Fruit fly (Drosophila melanogaster) whole organism, embryonic: ENCODE data around the gene CG44001.
A peak's percentile ranks its signal among the peaks of the same experiment; 100 is the strongest.

Experiments
- Ada2b ChIP-seq: fragments of 200-800 bp; sonication (Bioruptor generic); IDR thresholded peaks from 2 replicates; pipeline ENCODE4 v1.3.6; 2022; ENCODE audit warnings: missing biosample characterization, missing genetic modification characterization
- Atf-2 ChIP-seq: fragments of 200-800 bp; sonication (Bioruptor generic); optimal IDR thresholded peaks from 2 replicates; lab custom pipeline; 2016; ENCODE audit warnings: missing biosample characterization, missing genetic modification characterization
- Bdp1 ChIP-seq: fragments of 200-800 bp; sonication (Bioruptor generic); optimal IDR thresholded peaks from 3 replicates; lab custom pipeline; 2016; ENCODE audit warnings: missing biosample characterization, missing genetic modification characterization
- Blimp-1 ChIP-seq: fragments of 200-800 bp; sonication (Bioruptor generic); optimal IDR thresholded peaks from 3 replicates; lab custom pipeline; 2018; ENCODE audit warnings: missing biosample characterization, missing genetic modification characterization, mild to moderate bottlenecking, moderate library complexity, missing genetic modification reagents
- CG10321 ChIP-seq: fragments of 200-800 bp; sonication (Bioruptor generic); IDR thresholded peaks from 2 replicates; pipeline ENCODE4 v1.3.6; 2022; ENCODE audit warnings: missing biosample characterization, missing genetic modification characterization
- CG11085 ChIP-seq: fragments of 200-800 bp; sonication (Bioruptor generic); IDR thresholded peaks from 2 replicates; pipeline ENCODE4 v1.3.6; 2022; ENCODE audit warnings: missing biosample characterization, missing genetic modification characterization
- CG13775 ChIP-seq: fragments of 200-800 bp; sonication (Bioruptor generic); optimal IDR thresholded peaks from 3 replicates; lab custom pipeline; 2017; ENCODE audit warnings: missing biosample characterization, mild to moderate bottlenecking, missing genetic modification characterization
- CG15011 ChIP-seq: fragments of 200-800 bp; sonication (Bioruptor generic); optimal IDR thresholded peaks from 3 replicates; lab custom pipeline; 2018; ENCODE audit warnings: missing biosample characterization, mild to moderate bottlenecking, missing genetic modification characterization
- CG1529 ChIP-seq: fragments of 200-800 bp; sonication (Bioruptor generic); optimal IDR thresholded peaks from 3 replicates; lab custom pipeline; 2018; ENCODE audit warnings: missing biosample characterization, missing genetic modification characterization
- CG1603 ChIP-seq: fragments of 200-800 bp; sonication (Bioruptor generic); optimal IDR thresholded peaks from 2 replicates; lab custom pipeline; 2019; ENCODE audit warnings: missing biosample characterization, mild to moderate bottlenecking, missing genetic modification characterization, moderate library complexity
- CG17359 ChIP-seq: fragments of 200-800 bp; sonication (Bioruptor generic); optimal IDR thresholded peaks from 3 replicates; lab custom pipeline; 2018; ENCODE audit warnings: missing biosample characterization, mild to moderate bottlenecking, missing genetic modification characterization, moderate library complexity
- CG34376 ChIP-seq: fragments of 200-800 bp; sonication (Bioruptor generic); optimal IDR thresholded peaks from 2 replicates; lab custom pipeline; 2018; ENCODE audit warnings: missing biosample characterization, mild to moderate bottlenecking, missing genetic modification characterization
- CG3847 ChIP-seq: fragments of 200-800 bp; sonication (Bioruptor generic); IDR thresholded peaks from 2 replicates; pipeline ENCODE4 v1.3.6; 2022; ENCODE audit warnings: missing biosample characterization, missing genetic modification characterization
- CG6272 ChIP-seq: fragments of 200-800 bp; sonication (Bioruptor generic); IDR thresholded peaks from 2 replicates; pipeline ENCODE4 v1.3.6; 2022; ENCODE audit warnings: missing biosample characterization, missing genetic modification characterization
- CG6765 ChIP-seq: fragments of 200-800 bp; sonication (Bioruptor generic); optimal IDR thresholded peaks from 3 replicates; lab custom pipeline; 2017; ENCODE audit warnings: missing biosample characterization, mild to moderate bottlenecking, missing genetic modification characterization
- CG7928 ChIP-seq: fragments of 200-800 bp; sonication (Bioruptor generic); optimal IDR thresholded peaks from 2 replicates; lab custom pipeline; 2017; ENCODE audit warnings: missing biosample characterization, mild to moderate bottlenecking, missing genetic modification characterization
- CG8388 ChIP-seq: fragments of 200-800 bp; sonication (Bioruptor generic); optimal IDR thresholded peaks from 2 replicates; lab custom pipeline; 2019; ENCODE audit warnings: missing biosample characterization, mild to moderate bottlenecking, missing genetic modification characterization, moderate library complexity
- CG9437 ChIP-seq: fragments of 200-800 bp; sonication (Bioruptor generic); optimal IDR thresholded peaks from 2 replicates; lab custom pipeline; 2018; ENCODE audit warnings: missing biosample characterization, mild to moderate bottlenecking, missing genetic modification characterization
- CG9727 ChIP-seq: fragments of 200-800 bp; sonication (Bioruptor generic); optimal IDR thresholded peaks from 3 replicates; lab custom pipeline; 2017; ENCODE audit warnings: missing biosample characterization, mild to moderate bottlenecking, missing genetic modification characterization
- D ChIP-seq, 2 experiments: fragments of 200-800 bp in 1 of 2; fragments of >200 bp in 1 of 2; sonication (Bioruptor generic) in 1 of 2; optimal IDR thresholded peaks; 2 replicates in 1 of 2; 3 replicates in 1 of 2; lab custom pipeline; 2017; ENCODE audit warnings: mild to moderate bottlenecking in 1 of 2, missing biosample characterization in 1 of 2, missing genetic modification characterization in 1 of 2, missing genetic modification reagents in 1 of 2
- Deaf1 ChIP-seq: fragments of 200-800 bp; optimal IDR thresholded peaks from 3 replicates; lab custom pipeline; 2019; ENCODE audit warnings: missing biosample characterization, mild to moderate bottlenecking, missing genetic modification characterization, moderate library complexity
- Dfd ChIP-seq, 2 experiments: fragments of >200 bp; optimal IDR thresholded peaks; 2 replicates each; lab custom pipeline; 2017; ENCODE audit warnings: missing biosample characterization in 2 of 2, missing genetic modification characterization in 2 of 2
- Doc2 ChIP-seq: fragments of 200-800 bp; sonication (Bioruptor generic); IDR thresholded peaks from 2 replicates; pipeline ENCODE4 v1.3.6; 2022; ENCODE audit warnings: missing biosample characterization, missing genetic modification characterization
- Dref ChIP-seq: fragments of 200-800 bp; sonication (Bioruptor generic); IDR thresholded peaks from 2 replicates; pipeline ENCODE4 v1.3.6; 2022; ENCODE audit warnings: missing biosample characterization, missing genetic modification characterization
- Gsc ChIP-seq: fragments of 200-800 bp; sonication (Bioruptor generic); IDR thresholded peaks from 2 replicates; pipeline ENCODE4 v1.3.6; 2022; ENCODE audit warnings: missing biosample characterization, missing genetic modification characterization
- HmgD ChIP-seq: fragments of 200-800 bp; sonication (Bioruptor generic); optimal IDR thresholded peaks from 3 replicates; lab custom pipeline; 2016; ENCODE audit warnings: missing biosample characterization, missing genetic modification characterization
- Lhr ChIP-seq: fragments of 200-800 bp; sonication (Bioruptor generic); optimal IDR thresholded peaks from 3 replicates; lab custom pipeline; 2017; ENCODE audit warnings: mild to moderate bottlenecking, missing biosample characterization, missing genetic modification reagents, missing genetic modification characterization
- Lim3 ChIP-seq: fragments of 200-800 bp; sonication (Bioruptor generic); IDR thresholded peaks from 2 replicates; pipeline ENCODE4 v1.3.6; 2022; ENCODE audit warnings: missing biosample characterization, missing genetic modification characterization
- Meics ChIP-seq: fragments of 200-800 bp; sonication (Bioruptor generic); optimal IDR thresholded peaks from 2 replicates; lab custom pipeline; 2017; ENCODE audit warnings: missing biosample characterization, mild to moderate bottlenecking, missing genetic modification characterization
- NK7.1 ChIP-seq: fragments of 200-800 bp; sonication (Bioruptor generic); optimal IDR thresholded peaks from 3 replicates; lab custom pipeline; 2016; ENCODE audit warnings: missing biosample characterization, missing genetic modification characterization
- NfI ChIP-seq: fragments of 200-800 bp; sonication (Bioruptor generic); optimal IDR thresholded peaks from 3 replicates; lab custom pipeline; 2018; ENCODE audit warnings: missing biosample characterization, mild to moderate bottlenecking, missing genetic modification characterization, moderate library complexity
- Oli ChIP-seq: fragments of 200-800 bp; sonication (Bioruptor generic); optimal IDR thresholded peaks from 2 replicates; lab custom pipeline; 2018; ENCODE audit warnings: missing biosample characterization, mild to moderate bottlenecking, missing genetic modification characterization, moderate library complexity
- Rx ChIP-seq: fragments of 200-800 bp; sonication (Bioruptor generic); IDR thresholded peaks from 2 replicates; pipeline ENCODE4 v1.3.6; 2022; ENCODE audit warnings: missing biosample characterization, missing genetic modification characterization
- Sox102F ChIP-seq: fragments of 200-800 bp; sonication (Bioruptor generic); optimal IDR thresholded peaks from 2 replicates; lab custom pipeline; 2018; ENCODE audit warnings: missing biosample characterization, mild to moderate bottlenecking, missing genetic modification characterization, moderate library complexity
- Tbp ChIP-seq: fragments of >200 bp; optimal IDR thresholded peaks from 2 replicates; lab custom pipeline; 2018; ENCODE audit warnings: missing biosample characterization, missing genetic modification characterization
- ab ChIP-seq: fragments of 200-800 bp; sonication (Bioruptor generic); optimal IDR thresholded peaks from 2 replicates; lab custom pipeline; 2016; ENCODE audit warnings: missing biosample characterization, missing genetic modification characterization
- bbx ChIP-seq: fragments of 200-800 bp; sonication (Bioruptor generic); IDR thresholded peaks from 2 replicates; pipeline ENCODE4 v1.3.6; 2022; ENCODE audit warnings: missing biosample characterization, missing genetic modification characterization; ENCODE audit not compliant: partially characterized antibody
- dm ChIP-seq: fragments of 200-800 bp; sonication (Bioruptor generic); optimal IDR thresholded peaks from 3 replicates; lab custom pipeline; 2016; ENCODE audit warnings: missing biosample characterization, missing genetic modification characterization
- fru ChIP-seq: fragments of >200 bp; optimal IDR thresholded peaks from 2 replicates; lab custom pipeline; 2017
- hbn ChIP-seq: fragments of 200-800 bp; sonication (Bioruptor generic); IDR thresholded peaks from 2 replicates; pipeline ENCODE4 v1.3.6; 2022; ENCODE audit warnings: missing biosample characterization, missing genetic modification characterization; ENCODE audit not compliant: partially characterized antibody
- kay ChIP-seq: fragments of 200-800 bp; sonication (Bioruptor generic); optimal IDR thresholded peaks from 2 replicates; lab custom pipeline; 2016; ENCODE audit warnings: missing biosample characterization, missing genetic modification characterization
- mirr ChIP-seq: fragments of 200-800 bp; sonication (Bioruptor generic); optimal IDR thresholded peaks from 3 replicates; lab custom pipeline; 2018; ENCODE audit warnings: missing biosample characterization, mild to moderate bottlenecking, missing genetic modification characterization
- oc ChIP-seq: fragments of 200-800 bp; sonication (Bioruptor generic); optimal IDR thresholded peaks from 2 replicates; lab custom pipeline; 2018; ENCODE audit warnings: missing biosample characterization, mild to moderate bottlenecking, missing genetic modification characterization, moderate library complexity
- pb ChIP-seq: fragments of 200-800 bp; sonication (Bioruptor generic); optimal IDR thresholded peaks from 3 replicates; lab custom pipeline; 2016; ENCODE audit warnings: missing biosample characterization, missing genetic modification characterization
- salm ChIP-seq: fragments of 200-800 bp; sonication (Bioruptor generic); optimal IDR thresholded peaks from 2 replicates; lab custom pipeline; 2018; ENCODE audit warnings: missing biosample characterization, mild to moderate bottlenecking, missing genetic modification characterization
- sc ChIP-seq, 3 experiments: fragments of >200 bp in 2 of 3; fragments of 200-800 bp in 1 of 3; sonication (Bioruptor generic) in 1 of 3; optimal IDR thresholded peaks; 2 replicates in 2 of 3; 3 replicates in 1 of 3; lab custom pipeline; 2017; ENCODE audit warnings: mild to moderate bottlenecking in 1 of 3, missing biosample characterization in 1 of 3, missing genetic modification characterization in 1 of 3, missing genetic modification reagents in 1 of 3
- sd ChIP-seq: fragments of 200-800 bp; sonication (Bioruptor generic); optimal IDR thresholded peaks from 3 replicates; lab custom pipeline; 2018; ENCODE audit warnings: missing biosample characterization, mild to moderate bottlenecking, missing genetic modification characterization, moderate library complexity
- sima ChIP-seq: fragments of 200-800 bp; sonication (Bioruptor generic); optimal IDR thresholded peaks from 2 replicates; lab custom pipeline; 2016; ENCODE audit warnings: missing biosample characterization, missing genetic modification characterization
- tll ChIP-seq, 2 experiments: fragments of 200-800 bp in 1 of 2; fragments of >200 bp in 1 of 2; sonication (Bioruptor generic) in 1 of 2; optimal IDR thresholded peaks; 2 replicates each; lab custom pipeline; 2017 to 2019; ENCODE audit warnings: missing biosample characterization in 2 of 2, missing genetic modification characterization in 2 of 2, mild to moderate bottlenecking in 1 of 2, moderate library complexity in 1 of 2

The CG44001 gene

DNA sequence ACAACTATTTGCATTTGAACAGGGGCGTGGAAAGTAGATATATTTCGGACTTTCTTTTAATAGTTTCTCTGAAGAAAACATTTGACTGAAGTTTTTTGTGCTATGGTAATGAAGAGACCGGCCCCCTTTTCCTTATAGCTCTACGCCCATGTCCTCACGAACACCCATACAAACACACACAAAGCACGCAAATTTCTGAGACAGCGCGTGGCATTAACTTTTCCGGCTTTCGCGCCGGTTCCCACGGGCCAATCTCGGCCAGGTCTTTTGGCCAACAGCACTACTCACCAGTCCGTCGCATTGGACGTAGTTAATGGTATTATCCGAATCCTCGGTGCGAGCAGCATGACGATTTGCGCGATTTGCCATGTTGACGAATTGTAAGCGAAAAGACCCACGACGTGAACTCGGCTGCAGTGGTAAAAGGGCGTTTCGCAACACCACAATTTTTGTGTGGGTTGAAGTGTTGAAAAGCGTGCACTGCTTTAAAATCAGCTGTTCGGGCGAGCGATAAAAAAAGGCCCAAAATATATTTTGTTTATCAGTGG, 9.4 kb downstream of the CG44001 start, which contains the start of gene senju (continued):
- TF ChIP-seq oc, result peak; percentile 39
- peak; percentile 72 for TF ChIP-seq CG1529 (GFP tag; lab: Kevin White, UChicago)
- TF ChIP-seq Meics, result peak; percentile 88
- no peak for TF ChIP-seq sc (optimal IDR thresholded peaks at IDR 0.05; lab: Kevin White, UChicago)
- peak; percentile 62 for TF ChIP-seq sc (GFP tag; optimal IDR thresholded peaks at IDR 0.05; lab: Kevin White, UChicago)
- TF ChIP-seq ab (GFP tag; lab: Kevin White, UChicago), result peak; percentile 61
- peak; percentile 84 for TF ChIP-seq CG13775 (GFP tag; lab: Kevin White, UChicago)
- TF ChIP-seq bbx (GFP tag; lab: Robert Waterston, UW), result peak; percentile 35; the same call in 1 of the 2 replicates
- peak; percentile 39 for TF ChIP-seq CG15011 (GFP tag; lab: Kevin White, UChicago)
- peak; percentile 70 for TF ChIP-seq CG9437 (GFP tag; lab: Kevin White, UChicago)
- peak; percentile 95 for TF ChIP-seq CG34376
- no peak for TF ChIP-seq Dfd (GFP tag; optimal IDR thresholded peaks at IDR 0.05; lab: Kevin White, UChicago)
- TF ChIP-seq hbn (GFP tag; lab: Robert Waterston, UW), result 0 out of 2 replicates have a peak, but pooled peaks have one; percentile 42
- peak; percentile 78 for TF ChIP-seq CG17359 (tag; lab: Kevin White, UChicago)
- no peak for TF ChIP-seq Tbp (GFP tag; lab: Kevin White, UChicago)
- TF ChIP-seq pb (GFP tag; lab: Kevin White, UChicago), result peak; percentile 79
- 0 out of 2 replicates have a peak, but pooled peaks have one; percentile 32 for TF ChIP-seq CG10321
- TF ChIP-seq CG6765, result peak; percentile 81
- peak; percentile 89 for TF ChIP-seq CG9727 (GFP tag; lab: Kevin White, UChicago)
- TF ChIP-seq fru (lab: Kevin White, UChicago), result no peak
- TF ChIP-seq Rx (GFP tag; lab: Robert Waterston, UW), result peak; percentile 87
- peak; percentile 47 for TF ChIP-seq salm (tag; lab: Kevin White, UChicago)
- TF ChIP-seq CG8388 (GFP tag; lab: Kevin White, UChicago), result peak; percentile 81
- TF ChIP-seq CG6272, result 0 out of 2 replicates have a peak, but pooled peaks have one; percentile 27
- peak; percentile 73 for TF ChIP-seq sd (tag; lab: Kevin White, UChicago)
- TF ChIP-seq CG1603 (tag; lab: Kevin White, UChicago), result peak; percentile 76
- TF ChIP-seq HmgD (GFP tag; lab: Kevin White, UChicago), result peak; percentile 87
- TF ChIP-seq Gsc, result no peak
- peak; percentile 53 for TF ChIP-seq sima (GFP tag; lab: Kevin White, UChicago)
- TF ChIP-seq CG11085 (GFP tag; lab: Robert Waterston, UW), result peak; percentile 51
- TF ChIP-seq NfI, result peak; percentile 79
- peak; percentile 78 for TF ChIP-seq Oli (tag; lab: Kevin White, UChicago)
- peak; percentile 37; the same call in 1 of the 2 replicates for TF ChIP-seq Lim3
- peak; percentile 63 for TF ChIP-seq Lhr (GFP tag; lab: Kevin White, UChicago)
- peak; percentile 90 for TF ChIP-seq CG3847 (GFP tag; lab: Robert Waterston, UW)
- peak; percentile 95 for TF ChIP-seq dm (GFP tag; lab: Kevin White, UChicago)
- peak; percentile 48 for TF ChIP-seq Dref (GFP tag; lab: Robert Waterston, UW)
- TF ChIP-seq Bdp1 (GFP tag; lab: Kevin White, UChicago), result peak; percentile 78
- peak; percentile 84 for TF ChIP-seq mirr (GFP tag; lab: Kevin White, UChicago)
- TF ChIP-seq Doc2, result no peak
- TF ChIP-seq Ada2b (GFP tag; lab: Robert Waterston, UW), result peak; percentile 81
- peak; percentile 32 for TF ChIP-seq CG7928 (GFP tag; lab: Kevin White, UChicago)
- TF ChIP-seq D (optimal IDR thresholded peaks at IDR 0.05; lab: Kevin White, UChicago), result peak; percentile 67
- peak; percentile 55 for TF ChIP-seq D (GFP tag; optimal IDR thresholded peaks at IDR 0.05; lab: Kevin White, UChicago)
- peak; percentile 80 for TF ChIP-seq Sox102F (GFP tag; lab: Kevin White, UChicago)
- TF ChIP-seq tll (GFP tag; optimal IDR thresholded peaks at IDR 0.05; lab: Kevin White, UChicago), result peak in 1 of 2 experiments; percentile 19
- peak; percentile 71 for TF ChIP-seq Blimp-1 (GFP tag; lab: Kevin White, UChicago)
- TF ChIP-seq Atf-2 (GFP tag; lab: Kevin White, UChicago), result peak; percentile 62
- peak; percentile 86 for TF ChIP-seq Deaf1 (tag; lab: Kevin White, UChicago)
- TF ChIP-seq NK7.1 (GFP tag; lab: Kevin White, UChicago), result peak; percentile 81
- peak; percentile 70 for TF ChIP-seq kay
